1 fruit fly cellular context compared by ENCODE assay signal in the genomic region with DNA sequence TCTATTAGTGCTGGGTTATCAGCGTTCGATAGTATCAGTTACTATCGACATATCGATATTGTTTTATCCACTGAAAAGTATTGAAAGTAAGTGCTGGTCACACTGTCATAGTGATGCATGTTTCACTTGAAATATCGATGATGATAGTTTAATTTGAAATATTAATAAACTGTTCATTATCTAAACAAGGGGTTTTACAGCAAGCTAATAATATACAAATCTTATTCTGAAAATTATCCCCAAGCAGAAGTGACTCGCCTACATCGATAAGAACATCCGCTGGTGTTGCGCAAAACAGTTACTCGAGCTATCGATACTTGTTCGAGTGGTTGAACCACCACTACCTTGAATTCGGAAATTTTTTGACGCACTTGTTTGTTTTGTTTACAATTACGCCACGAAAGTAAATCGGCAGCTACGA.
TF ChIP-seq lines count a peak whose summit lies in the region.

A gene (minus strand): TSS at position 10 of the 421 bp plus-strand sequence.
A gene (plus strand): TSS at position 333 of the 421 bp plus-strand sequence.
A gene (plus strand): TSS at position 333 of the 421 bp plus-strand sequence.

TF ChIP-seq in whole organism, embryonic, 481 proteins besides CTCF, POLR2A, EP300 and RAD21 (continued from another document and continues in another):
- TF ChIP-seq kni (GFP tag; optimal IDR thresholded peaks at IDR 0.05; lab: Kevin White, UChicago), result no peak
- no peak for TF ChIP-seq gsb (GFP tag; IDR thresholded peaks at IDR 0.05; lab: Robert Waterston, UW)
- TF ChIP-seq psq (GFP tag; optimal IDR thresholded peaks at IDR 0.05; lab: Kevin White, UChicago), result peak; percentile 5
- TF ChIP-seq CG17328 (GFP tag; IDR thresholded peaks at IDR 0.05; lab: Robert Waterston, UW), result 0 out of 2 replicates have a peak, but pooled peaks have one; percentile 28
- TF ChIP-seq pzg (GFP tag; optimal IDR thresholded peaks at IDR 0.05; lab: Kevin White, UChicago), result peak; percentile 91
- no peak for TF ChIP-seq bcd (GFP tag; optimal IDR thresholded peaks at IDR 0.05; lab: Kevin White, UChicago)
- TF ChIP-seq twi (tag; optimal IDR thresholded peaks at IDR 0.05; lab: Kevin White, UChicago), result peak; percentile 60
- TF ChIP-seq cg (GFP tag; optimal IDR thresholded peaks at IDR 0.05; lab: Kevin White, UChicago), result no peak
- TF ChIP-seq phol (tag; optimal IDR thresholded peaks at IDR 0.05; lab: Kevin White, UChicago), result peak; percentile 80
- peak; percentile 86 for TF ChIP-seq CG30403 (GFP tag; optimal IDR thresholded peaks at IDR 0.05; lab: Kevin White, UChicago)
- 0 out of 2 replicates have a peak, but pooled peaks have one; percentile 45 for TF ChIP-seq E2f1 (GFP tag; IDR thresholded peaks at IDR 0.05; lab: Robert Waterston, UW)
- no peak for TF ChIP-seq CG16779 (GFP tag; IDR thresholded peaks at IDR 0.05; lab: Robert Waterston, UW)
- peak; percentile 92 for TF ChIP-seq stwl (tag; optimal IDR thresholded peaks at IDR 0.05; lab: Kevin White, UChicago)
- TF ChIP-seq ci (GFP tag; IDR thresholded peaks at IDR 0.05; lab: Robert Waterston, UW), result no peak
- 0 out of 2 replicates have a peak, but pooled peaks have one; percentile 14 for TF ChIP-seq Adf1 (GFP tag; IDR thresholded peaks at IDR 0.05; lab: Robert Waterston, UW)
- no peak for TF ChIP-seq fd64A (GFP tag; optimal IDR thresholded peaks at IDR 0.05; lab: Kevin White, UChicago)
- peak; percentile 50 for TF ChIP-seq CG9727 (GFP tag; optimal IDR thresholded peaks at IDR 0.05; lab: Kevin White, UChicago)
- TF ChIP-seq Myb (GFP tag; optimal IDR thresholded peaks at IDR 0.05; lab: Kevin White, UChicago), result peak; percentile 63
- no peak for TF ChIP-seq HHEX (GFP tag; optimal IDR thresholded peaks at IDR 0.05; lab: Kevin White, UChicago)
- peak; percentile 94 for TF ChIP-seq row (GFP tag; IDR thresholded peaks at IDR 0.05; lab: Robert Waterston, UW)
- peak; percentile 81 for TF ChIP-seq CoRest (tag; optimal IDR thresholded peaks at IDR 0.05; lab: Kevin White, UChicago)
- TF ChIP-seq ham (GFP tag; IDR thresholded peaks at IDR 0.05; lab: Robert Waterston, UW), result no peak
- peak; percentile 70 for TF ChIP-seq tx (GFP tag; optimal IDR thresholded peaks at IDR 0.05; lab: Kevin White, UChicago)
- TF ChIP-seq so (GFP tag; IDR thresholded peaks at IDR 0.05; lab: Robert Waterston, UW), result no peak
- peak; percentile 92 for TF ChIP-seq CG9932 (GFP tag; IDR thresholded peaks at IDR 0.05; lab: Robert Waterston, UW)
- no peak for TF ChIP-seq fru (optimal IDR thresholded peaks at IDR 0.05; lab: Kevin White, UChicago)
- peak; percentile 61 for TF ChIP-seq vvl (GFP tag; IDR thresholded peaks at IDR 0.05; lab: Robert Waterston, UW)
- no peak for TF ChIP-seq CG11723 (GFP tag; optimal IDR thresholded peaks at IDR 0.05; lab: Kevin White, UChicago)
- peak; percentile 31 for TF ChIP-seq da (GFP tag; optimal IDR thresholded peaks at IDR 0.05; lab: Kevin White, UChicago)
- TF ChIP-seq CG43689 (GFP tag; IDR thresholded peaks at IDR 0.05; lab: Robert Waterston, UW), result no peak
- TF ChIP-seq croc (GFP tag; conservative IDR thresholded peaks at IDR 0.05; lab: Robert Waterston, UW), result peak; percentile 58
- peak; percentile 66 for TF ChIP-seq maf-S (GFP tag; optimal IDR thresholded peaks at IDR 0.05; lab: Kevin White, UChicago)
- peak; percentile 20 for TF ChIP-seq tup (GFP tag; optimal IDR thresholded peaks at IDR 0.05; lab: Kevin White, UChicago)
- peak; percentile 92 for TF ChIP-seq nerfin-2 (GFP tag; IDR thresholded peaks at IDR 0.05; lab: Robert Waterston, UW; ENCODE audit: partially characterized antibody)
- TF ChIP-seq her (GFP tag; optimal IDR thresholded peaks at IDR 0.05; lab: Kevin White, UChicago), result peak; percentile 18
- TF ChIP-seq CG13894 (tag; optimal IDR thresholded peaks at IDR 0.05; lab: Kevin White, UChicago), result no peak
- TF ChIP-seq CG7928 (GFP tag; optimal IDR thresholded peaks at IDR 0.05; lab: Kevin White, UChicago), result peak; percentile 38
- TF ChIP-seq az2 (GFP tag; optimal IDR thresholded peaks at IDR 0.05; lab: Kevin White, UChicago), result peak; percentile 71
- TF ChIP-seq HLHmδ (GFP tag; optimal IDR thresholded peaks at IDR 0.05; lab: Kevin White, UChicago), result no peak
- peak; percentile 95 for TF ChIP-seq bbx (GFP tag; IDR thresholded peaks at IDR 0.05; lab: Robert Waterston, UW; ENCODE audit: partially characterized antibody)
- TF ChIP-seq Max (GFP tag; optimal IDR thresholded peaks at IDR 0.05; lab: Kevin White, UChicago), result peak; percentile 66
- no peak for TF ChIP-seq br (optimal IDR thresholded peaks at IDR 0.05; lab: Kevin White, UChicago)
- peak; percentile 52; the same call in 1 of the 2 replicates for TF ChIP-seq CG6689 (GFP tag; IDR thresholded peaks at IDR 0.05; lab: Robert Waterston, UW)
- no peak for TF ChIP-seq usp (GFP tag; optimal IDR thresholded peaks at IDR 0.05; lab: Kevin White, UChicago)
- peak; percentile 42 for TF ChIP-seq CG12942 (GFP tag; optimal IDR thresholded peaks at IDR 0.05; lab: Kevin White, UChicago)
- no peak for TF ChIP-seq CG17612 (GFP tag; IDR thresholded peaks at IDR 0.05; lab: Robert Waterston, UW)
- TF ChIP-seq Trl (optimal IDR thresholded peaks at IDR 0.05; lab: Kevin White, UChicago), result no peak
- TF ChIP-seq Trl (GFP tag; optimal IDR thresholded peaks at IDR 0.05; lab: Kevin White, UChicago), result peak; percentile 78
- TF ChIP-seq CkIIα-i1 (GFP tag; IDR thresholded peaks at IDR 0.05; lab: Robert Waterston, UW), result no peak
- TF ChIP-seq CG2712 (tag; optimal IDR thresholded peaks at IDR 0.05; lab: Kevin White, UChicago), result peak; percentile 81
- TF ChIP-seq CG10321 (GFP tag; IDR thresholded peaks at IDR 0.05; lab: Robert Waterston, UW), result no peak
- peak; percentile 45 for TF ChIP-seq fd96Cb (tag; optimal IDR thresholded peaks at IDR 0.05; lab: Kevin White, UChicago)
- TF ChIP-seq abd-A (tag; optimal IDR thresholded peaks at IDR 0.05; lab: Kevin White, UChicago), result no peak
- TF ChIP-seq tna (GFP tag; IDR thresholded peaks at IDR 0.05; lab: Robert Waterston, UW; ENCODE audit: partially characterized antibody), result peak; percentile 84
- TF ChIP-seq sim (GFP tag; IDR thresholded peaks at IDR 0.05; lab: Robert Waterston, UW), result no peak
- no peak for TF ChIP-seq oc (tag; optimal IDR thresholded peaks at IDR 0.05; lab: Kevin White, UChicago)
- no peak for TF ChIP-seq slou (GFP tag; optimal IDR thresholded peaks at IDR 0.05; lab: Kevin White, UChicago)
- peak; percentile 63 for TF ChIP-seq CG16863 (GFP tag; optimal IDR thresholded peaks at IDR 0.05; lab: Kevin White, UChicago)
- no peak for TF ChIP-seq pros (GFP tag; optimal IDR thresholded peaks at IDR 0.05; lab: Kevin White, UChicago)
- TF ChIP-seq CG11504 (tag; optimal IDR thresholded peaks at IDR 0.05; lab: Kevin White, UChicago), result no peak
- peak; percentile 36 for TF ChIP-seq Blimp-1 (GFP tag; optimal IDR thresholded peaks at IDR 0.05; lab: Kevin White, UChicago)
- no peak for TF ChIP-seq CG1603 (tag; optimal IDR thresholded peaks at IDR 0.05; lab: Kevin White, UChicago)
- peak; percentile 49 for TF ChIP-seq CG10462 (GFP tag; optimal IDR thresholded peaks at IDR 0.05; lab: Kevin White, UChicago)
- peak; percentile 54; the same call in 1 of the 2 replicates for TF ChIP-seq klu (GFP tag; IDR thresholded peaks at IDR 0.05; lab: Robert Waterston, UW)
- peak; percentile 58; the same call in 2 of the 4 replicates for TF ChIP-seq Gug (GFP tag; IDR thresholded peaks at IDR 0.05; lab: Robert Waterston, UW)
- TF ChIP-seq NC2α (GFP tag; optimal IDR thresholded peaks at IDR 0.05; lab: Kevin White, UChicago), result peak; percentile 39
- TF ChIP-seq CG16813 (GFP tag; IDR thresholded peaks at IDR 0.05; lab: Robert Waterston, UW; ENCODE audit: partially characterized antibody), result peak; percentile 99
- no peak for TF ChIP-seq CG11695 (GFP tag; IDR thresholded peaks at IDR 0.05; lab: Robert Waterston, UW)
- TF ChIP-seq yki (optimal IDR thresholded peaks at IDR 0.05; lab: Kevin White, UChicago), result no peak
- peak; percentile 80 for TF ChIP-seq ewg (GFP tag; optimal IDR thresholded peaks at IDR 0.05; lab: Kevin White, UChicago)
- TF ChIP-seq Ets97D (GFP tag; optimal IDR thresholded peaks at IDR 0.05; lab: Kevin White, UChicago), result peak; percentile 77
- no peak for TF ChIP-seq Mrtf (GFP tag; IDR thresholded peaks at IDR 0.05; lab: Robert Waterston, UW)
- peak; percentile 95 for TF ChIP-seq CG6791 (GFP tag; IDR thresholded peaks at IDR 0.05; lab: Robert Waterston, UW; ENCODE audit: partially characterized antibody)
- TF ChIP-seq CG14667 (GFP tag; IDR thresholded peaks at IDR 0.05; lab: Robert Waterston, UW), result peak; percentile 60
- 0 out of 3 replicates have a peak, but pooled peaks have one; percentile 32 for TF ChIP-seq H15 (GFP tag; IDR thresholded peaks at IDR 0.05; lab: Robert Waterston, UW)
- peak; percentile 49 for TF ChIP-seq ab (GFP tag; optimal IDR thresholded peaks at IDR 0.05; lab: Kevin White, UChicago)
- TF ChIP-seq prd (optimal IDR thresholded peaks at IDR 0.05; lab: Kevin White, UChicago), result no peak
- TF ChIP-seq prd (GFP tag; IDR thresholded peaks at IDR 0.05; lab: Robert Waterston, UW), result peak; percentile 76
- TF ChIP-seq ac (GFP tag; optimal IDR thresholded peaks at IDR 0.05; lab: Kevin White, UChicago), result no peak
- TF ChIP-seq Six4 (GFP tag; optimal IDR thresholded peaks at IDR 0.05; lab: Kevin White, UChicago), result peak; percentile 38
- no peak for TF ChIP-seq Lpt (GFP tag; optimal IDR thresholded peaks at IDR 0.05; lab: Kevin White, UChicago)
- TF ChIP-seq CG10543 (GFP tag; optimal IDR thresholded peaks at IDR 0.05; lab: Kevin White, UChicago), result peak; percentile 76
- TF ChIP-seq CG4854 (GFP tag; optimal IDR thresholded peaks at IDR 0.05; lab: Kevin White, UChicago), result peak; percentile 52
- TF ChIP-seq HmgZ (tag; optimal IDR thresholded peaks at IDR 0.05; lab: Kevin White, UChicago), result peak; percentile 78
- TF ChIP-seq h (optimal IDR thresholded peaks at IDR 0.05; lab: Kevin White, UChicago), result no peak
- peak; percentile 45 for TF ChIP-seq mirr (GFP tag; optimal IDR thresholded peaks at IDR 0.05; lab: Kevin White, UChicago)
- TF ChIP-seq Dad (GFP tag; optimal IDR thresholded peaks at IDR 0.05; lab: Kevin White, UChicago), result peak; percentile 57
- TF ChIP-seq YL-1 (GFP tag; optimal IDR thresholded peaks at IDR 0.05; lab: Kevin White, UChicago), result peak; percentile 38
- TF ChIP-seq Nf-YB (GFP tag; optimal IDR thresholded peaks at IDR 0.05; lab: Kevin White, UChicago), result no peak
- 0 out of 2 replicates have a peak, but pooled peaks have one; percentile 19 for TF ChIP-seq Atf6 (GFP tag; IDR thresholded peaks at IDR 0.05; lab: Robert Waterston, UW)
- TF ChIP-seq CG11696 (GFP tag; IDR thresholded peaks at IDR 0.05; lab: Robert Waterston, UW), result no peak
- peak; percentile 59 for TF ChIP-seq lbe (GFP tag; optimal IDR thresholded peaks at IDR 0.05; lab: Kevin White, UChicago)
- no peak for TF ChIP-seq MESR4 (GFP tag; optimal IDR thresholded peaks at IDR 0.05; lab: Kevin White, UChicago)
- TF ChIP-seq CG4360 (GFP tag; IDR thresholded peaks at IDR 0.05; lab: Robert Waterston, UW), result no peak
- TF ChIP-seq Mes4 (GFP tag; optimal IDR thresholded peaks at IDR 0.05; lab: Kevin White, UChicago), result peak; percentile 41
- no peak for TF ChIP-seq exex (tag; optimal IDR thresholded peaks at IDR 0.05; lab: Kevin White, UChicago)
- TF ChIP-seq MBD-R2 (GFP tag; IDR thresholded peaks at IDR 0.05; lab: Robert Waterston, UW), result peak; percentile 89
- peak; percentile 71 for TF ChIP-seq sisA (GFP tag; IDR thresholded peaks at IDR 0.05; lab: Robert Waterston, UW)
- TF ChIP-seq CG7556 (GFP tag; optimal IDR thresholded peaks at IDR 0.05; lab: Kevin White, UChicago), result no peak
- TF ChIP-seq grau (tag; optimal IDR thresholded peaks at IDR 0.05; lab: Kevin White, UChicago), result peak; percentile 77
- peak; percentile 53 for TF ChIP-seq CG1792 (GFP tag; optimal IDR thresholded peaks at IDR 0.05; lab: Kevin White, UChicago)
- no peak for TF ChIP-seq CG12236 (GFP tag; optimal IDR thresholded peaks at IDR 0.05; lab: Kevin White, UChicago)
- peak; percentile 67 for TF ChIP-seq cato (GFP tag; optimal IDR thresholded peaks at IDR 0.05; lab: Kevin White, UChicago; ENCODE audit: borderline replicate concordance)
- no peak for TF ChIP-seq emc (GFP tag; optimal IDR thresholded peaks at IDR 0.05; lab: Kevin White, UChicago)
- TF ChIP-seq CG12744 (GFP tag; optimal IDR thresholded peaks at IDR 0.05; lab: Kevin White, UChicago), result peak; percentile 52
- TF ChIP-seq ftz-f1 (GFP tag; optimal IDR thresholded peaks at IDR 0.05; lab: Kevin White, UChicago), result peak; percentile 48
- peak; percentile 93 for TF ChIP-seq Med (GFP tag; lab: Kevin White, UChicago)
- TF ChIP-seq org-1 (GFP tag; optimal IDR thresholded peaks at IDR 0.05; lab: Kevin White, UChicago), result no peak
- peak; percentile 69 for TF ChIP-seq CG15601 (tag; optimal IDR thresholded peaks at IDR 0.05; lab: Kevin White, UChicago)
- TF ChIP-seq CG8281 (tag; optimal IDR thresholded peaks at IDR 0.05; lab: Kevin White, UChicago), result peak; percentile 32
- no peak for TF ChIP-seq D19B (GFP tag; optimal IDR thresholded peaks at IDR 0.05; lab: Kevin White, UChicago)
- peak; percentile 71 for TF ChIP-seq CG7786 (GFP tag; optimal IDR thresholded peaks at IDR 0.05; lab: Kevin White, UChicago)
- TF ChIP-seq al (GFP tag; IDR thresholded peaks at IDR 0.05; lab: Robert Waterston, UW), result peak; percentile 61; the same call in 1 of the 2 replicates
- no peak for TF ChIP-seq bowl (GFP tag; IDR thresholded peaks at IDR 0.05; lab: Robert Waterston, UW)
- no peak for TF ChIP-seq Hey (tag; optimal IDR thresholded peaks at IDR 0.05; lab: Kevin White, UChicago)
- TF ChIP-seq CG31441 (GFP tag; IDR thresholded peaks at IDR 0.05; lab: Robert Waterston, UW), result peak; percentile 69; the same call in 1 of the 2 replicates
- TF ChIP-seq sd (tag; optimal IDR thresholded peaks at IDR 0.05; lab: Kevin White, UChicago), result no peak
- peak; percentile 71; the same call in 2 of the 3 replicates for TF ChIP-seq dysf (GFP tag; IDR thresholded peaks at IDR 0.05; lab: Robert Waterston, UW)
- peak; percentile 35 for TF ChIP-seq CG10209 (GFP tag; optimal IDR thresholded peaks at IDR 0.05; lab: Kevin White, UChicago)
- TF ChIP-seq CG18599 (GFP tag; optimal IDR thresholded peaks at IDR 0.05; lab: Kevin White, UChicago), result peak; percentile 64
- peak; percentile 81 for TF ChIP-seq Rfx (GFP tag; IDR thresholded peaks at IDR 0.05; lab: Robert Waterston, UW)
- no peak for TF ChIP-seq CG15073 (GFP tag; optimal IDR thresholded peaks at IDR 0.05; lab: Kevin White, UChicago)
- TF ChIP-seq CG10565 (GFP tag; optimal IDR thresholded peaks at IDR 0.05; lab: Kevin White, UChicago), result no peak
- peak; percentile 50 for TF ChIP-seq corto (GFP tag; optimal IDR thresholded peaks at IDR 0.05; lab: Kevin White, UChicago)
- TF ChIP-seq CG15479 (GFP tag; optimal IDR thresholded peaks at IDR 0.05; lab: Kevin White, UChicago), result peak; percentile 92
- peak; percentile 33 for TF ChIP-seq kah (GFP tag; optimal IDR thresholded peaks at IDR 0.05; lab: Kevin White, UChicago)
